Fruit fly (Drosophila melanogaster) whole organism, embryonic: ENCODE results near the gene CG34287.
A peak's percentile ranks its signal among the peaks of the same experiment; 100 is the strongest.

Experiments
- CG1024 ChIP-seq: fragments of 200-800 bp; sonication (Bioruptor generic); IDR thresholded peaks from 2 replicates; pipeline ENCODE4 v1.3.6; 2022; ENCODE audit warnings: missing biosample characterization, missing genetic modification characterization
- CG10321 ChIP-seq: fragments of 200-800 bp; sonication (Bioruptor generic); IDR thresholded peaks from 2 replicates; pipeline ENCODE4 v1.3.6; 2022; ENCODE audit warnings: missing biosample characterization, missing genetic modification characterization
- CG10654 ChIP-seq: fragments of 200-800 bp; sonication (Bioruptor generic); optimal IDR thresholded peaks from 2 replicates; lab custom pipeline; 2016; ENCODE audit warnings: missing biosample characterization, missing genetic modification characterization
- CG11085 ChIP-seq: fragments of 200-800 bp; sonication (Bioruptor generic); IDR thresholded peaks from 2 replicates; pipeline ENCODE4 v1.3.6; 2022; ENCODE audit warnings: missing biosample characterization, missing genetic modification characterization
- CG13624 ChIP-seq: fragments of 200-800 bp; sonication (Bioruptor generic); optimal IDR thresholded peaks from 2 replicates; lab custom pipeline; 2016; ENCODE audit warnings: missing biosample characterization, missing genetic modification characterization
- CG15073 ChIP-seq: fragments of 200-800 bp; sonication (Bioruptor generic); optimal IDR thresholded peaks from 2 replicates; lab custom pipeline; 2016; ENCODE audit warnings: missing biosample characterization, missing genetic modification characterization
- CG15696 ChIP-seq: fragments of 200-800 bp; sonication (Bioruptor generic); optimal IDR thresholded peaks from 2 replicates; lab custom pipeline; 2019; ENCODE audit warnings: missing biosample characterization, mild to moderate bottlenecking, missing genetic modification characterization, moderate library complexity
- CG17186 ChIP-seq: fragments of 200-800 bp; sonication (Bioruptor generic); optimal IDR thresholded peaks from 3 replicates; lab custom pipeline; 2017; ENCODE audit warnings: missing biosample characterization, missing genetic modification reagents, missing genetic modification characterization
- CG17568 ChIP-seq: fragments of 200-800 bp; sonication (Bioruptor generic); optimal IDR thresholded peaks from 2 replicates; lab custom pipeline; 2018; ENCODE audit warnings: missing biosample characterization, mild to moderate bottlenecking, missing genetic modification characterization, moderate library complexity
- CG18262 ChIP-seq: fragments of 200-800 bp; optimal IDR thresholded peaks from 3 replicates; lab custom pipeline; 2019; ENCODE audit warnings: missing biosample characterization, mild to moderate bottlenecking, missing genetic modification characterization, moderate library complexity
- CG18619 ChIP-seq: fragments of 200-800 bp; sonication (Bioruptor generic); optimal IDR thresholded peaks from 3 replicates; lab custom pipeline; 2017; ENCODE audit warnings: missing biosample characterization, mild to moderate bottlenecking, missing genetic modification characterization
- CG30431 ChIP-seq: fragments of 200-800 bp; sonication (Bioruptor generic); optimal IDR thresholded peaks from 2 replicates; lab custom pipeline; 2017; ENCODE audit warnings: missing biosample characterization, missing genetic modification characterization
- CG32532 ChIP-seq: fragments of 200-800 bp; sonication (Bioruptor generic); IDR thresholded peaks from 2 replicates; pipeline ENCODE4 v1.3.6; 2022; ENCODE audit warnings: missing biosample characterization, missing genetic modification characterization
- CG4730 ChIP-seq: fragments of 200-800 bp; sonication (Bioruptor generic); IDR thresholded peaks from 2 replicates; pipeline ENCODE4 v1.3.6; 2022; ENCODE audit warnings: missing biosample characterization, missing genetic modification characterization
- CG6175 ChIP-seq: fragments of 200-800 bp; sonication (Bioruptor generic); IDR thresholded peaks from 3 replicates; pipeline ENCODE4 v1.3.6; 2022; ENCODE audit warnings: missing biosample characterization, missing genetic modification characterization
- CG6254 ChIP-seq: fragments of 200-800 bp; sonication (Bioruptor generic); optimal IDR thresholded peaks from 3 replicates; lab custom pipeline; 2017; ENCODE audit warnings: mild to moderate bottlenecking, missing biosample characterization, missing genetic modification reagents, missing genetic modification characterization
- CG6654 ChIP-seq: fragments of 200-800 bp; sonication (Bioruptor generic); optimal IDR thresholded peaks from 2 replicates; lab custom pipeline; 2017; ENCODE audit warnings: missing biosample characterization, mild to moderate bottlenecking, missing genetic modification characterization
- CG8281 ChIP-seq: fragments of 200-800 bp; sonication (Bioruptor generic); optimal IDR thresholded peaks from 2 replicates; lab custom pipeline; 2018; ENCODE audit warnings: missing biosample characterization, mild to moderate bottlenecking, missing genetic modification characterization, moderate library complexity
- CG8944 ChIP-seq: fragments of 200-800 bp; sonication (Bioruptor generic); optimal IDR thresholded peaks from 3 replicates; lab custom pipeline; 2016; ENCODE audit warnings: missing biosample characterization, missing genetic modification characterization
- CG9727 ChIP-seq: fragments of 200-800 bp; sonication (Bioruptor generic); optimal IDR thresholded peaks from 3 replicates; lab custom pipeline; 2017; ENCODE audit warnings: missing biosample characterization, mild to moderate bottlenecking, missing genetic modification characterization
- CG9817 ChIP-seq: fragments of 200-800 bp; sonication (Bioruptor generic); optimal IDR thresholded peaks from 2 replicates; lab custom pipeline; 2018; ENCODE audit warnings: missing biosample characterization, mild to moderate bottlenecking, missing genetic modification characterization, moderate library complexity
- D ChIP-seq, 2 experiments: fragments of 200-800 bp in 1 of 2; fragments of >200 bp in 1 of 2; sonication (Bioruptor generic) in 1 of 2; optimal IDR thresholded peaks; 2 replicates in 1 of 2; 3 replicates in 1 of 2; lab custom pipeline; 2017; ENCODE audit warnings: mild to moderate bottlenecking in 1 of 2, missing biosample characterization in 1 of 2, missing genetic modification characterization in 1 of 2, missing genetic modification reagents in 1 of 2
- E2f2 ChIP-seq: fragments of 200-800 bp; sonication (Bioruptor generic); IDR thresholded peaks from 2 replicates; pipeline ENCODE4 v1.3.6; 2022; ENCODE audit warnings: missing biosample characterization, missing genetic modification characterization
- Ets97D ChIP-seq: fragments of 200-800 bp; sonication (Bioruptor generic); optimal IDR thresholded peaks from 3 replicates; lab custom pipeline; 2016; ENCODE audit warnings: missing biosample characterization, missing genetic modification characterization
- HmgD ChIP-seq: fragments of 200-800 bp; sonication (Bioruptor generic); optimal IDR thresholded peaks from 3 replicates; lab custom pipeline; 2016; ENCODE audit warnings: missing biosample characterization, missing genetic modification characterization
- Jarid2 ChIP-seq: fragments of 200-800 bp; sonication (Bioruptor generic); optimal IDR thresholded peaks from 3 replicates; lab custom pipeline; 2017; ENCODE audit warnings: mild to moderate bottlenecking, missing biosample characterization, missing genetic modification reagents, missing genetic modification characterization
- Lpt ChIP-seq: fragments of >200 bp; optimal IDR thresholded peaks from 2 replicates; lab custom pipeline; 2018; ENCODE audit warnings: missing biosample characterization, missing genetic modification characterization
- Ptx1 ChIP-seq: fragments of 200-800 bp; sonication (Bioruptor generic); IDR thresholded peaks from 2 replicates; pipeline ENCODE4 v1.3.6; 2022; ENCODE audit warnings: missing biosample characterization, missing genetic modification characterization
- Rfx ChIP-seq: fragments of 200-800 bp; sonication (Bioruptor generic); IDR thresholded peaks from 2 replicates; pipeline ENCODE4 v1.3.6; 2022; ENCODE audit warnings: missing biosample characterization, missing genetic modification characterization
- Spps ChIP-seq: fragments of 200-800 bp; sonication (Bioruptor generic); optimal IDR thresholded peaks from 2 replicates; lab custom pipeline; 2018; ENCODE audit warnings: missing biosample characterization, mild to moderate bottlenecking, missing genetic modification characterization
- bigmax ChIP-seq: fragments of 200-800 bp; sonication (Bioruptor generic); optimal IDR thresholded peaks from 2 replicates; lab custom pipeline; 2018; ENCODE audit warnings: missing biosample characterization, mild to moderate bottlenecking, missing genetic modification characterization
- cato ChIP-seq: fragments of 200-800 bp; sonication (Bioruptor generic); optimal IDR thresholded peaks from 2 replicates; lab custom pipeline; 2016; ENCODE audit warnings: missing biosample characterization, missing genetic modification characterization, borderline replicate concordance
- chn ChIP-seq: fragments of 200-800 bp; sonication (Bioruptor generic); optimal IDR thresholded peaks from 2 replicates; lab custom pipeline; 2016; ENCODE audit warnings: missing biosample characterization, missing genetic modification characterization
- crc ChIP-seq: fragments of 200-800 bp; sonication (Bioruptor generic); optimal IDR thresholded peaks from 2 replicates; lab custom pipeline; 2016; ENCODE audit warnings: missing biosample characterization, missing genetic modification characterization
- dan ChIP-seq: fragments of 200-800 bp; sonication (Bioruptor generic); IDR thresholded peaks from 2 replicates; pipeline ENCODE4 v1.3.6; 2022; ENCODE audit warnings: missing biosample characterization, missing genetic modification characterization
- dati ChIP-seq: fragments of 200-800 bp; sonication (Bioruptor generic); IDR thresholded peaks from 2 replicates; pipeline ENCODE4 v1.3.6; 2022; ENCODE audit warnings: missing biosample characterization, missing genetic modification characterization
- dmrt11E ChIP-seq: fragments of 200-800 bp; sonication (Bioruptor generic); optimal IDR thresholded peaks from 3 replicates; lab custom pipeline; 2018; ENCODE audit warnings: missing biosample characterization, mild to moderate bottlenecking, missing genetic modification characterization, moderate library complexity
- dmrt99B ChIP-seq: fragments of 200-800 bp; sonication (Bioruptor generic); optimal IDR thresholded peaks from 2 replicates; lab custom pipeline; 2018; ENCODE audit warnings: missing biosample characterization, mild to moderate bottlenecking, missing genetic modification characterization, moderate library complexity
- dysf ChIP-seq: fragments of 200-800 bp; sonication (Bioruptor generic); IDR thresholded peaks from 3 replicates; pipeline ENCODE4 v1.3.6; 2022; ENCODE audit warnings: missing biosample characterization, missing genetic modification characterization
- gro ChIP-seq: fragments of 200-800 bp; sonication (Bioruptor generic); optimal IDR thresholded peaks from 2 replicates; lab custom pipeline; 2016; ENCODE audit warnings: missing biosample characterization, missing genetic modification characterization
- kni ChIP-seq: fragments of 200-800 bp; sonication (Bioruptor generic); optimal IDR thresholded peaks from 3 replicates; lab custom pipeline; 2017; ENCODE audit warnings: mild to moderate bottlenecking, missing biosample characterization, missing genetic modification reagents, missing genetic modification characterization
- lbe ChIP-seq: fragments of 200-800 bp; sonication (Bioruptor generic); optimal IDR thresholded peaks from 2 replicates; lab custom pipeline; 2016; ENCODE audit warnings: missing biosample characterization, mild to moderate bottlenecking, missing genetic modification characterization
- row ChIP-seq: fragments of 200-800 bp; sonication (Bioruptor generic); IDR thresholded peaks from 3 replicates; pipeline ENCODE4 v1.3.6; 2022; ENCODE audit warnings: missing biosample characterization, missing genetic modification characterization
- salm ChIP-seq: fragments of 200-800 bp; sonication (Bioruptor generic); optimal IDR thresholded peaks from 2 replicates; lab custom pipeline; 2018; ENCODE audit warnings: missing biosample characterization, mild to moderate bottlenecking, missing genetic modification characterization
- sim ChIP-seq: fragments of 200-800 bp; sonication (Bioruptor generic); IDR thresholded peaks from 2 replicates; pipeline ENCODE4 v1.3.6; 2022; ENCODE audit warnings: missing biosample characterization, missing genetic modification characterization
- slbo ChIP-seq: fragments of 200-800 bp; sonication (Bioruptor generic); IDR thresholded peaks from 2 replicates; pipeline ENCODE4 v1.3.6; 2022; ENCODE audit warnings: missing biosample characterization, missing genetic modification characterization
- so ChIP-seq: fragments of 200-800 bp; sonication (Bioruptor generic); IDR thresholded peaks from 3 replicates; pipeline ENCODE4 v1.3.6; 2022; ENCODE audit warnings: missing biosample characterization, missing genetic modification characterization
- sr ChIP-seq: fragments of 200-800 bp; sonication (Bioruptor generic); IDR thresholded peaks from 3 replicates; pipeline ENCODE4 v1.3.6; 2022; ENCODE audit warnings: missing biosample characterization, missing genetic modification characterization
- vvl ChIP-seq: fragments of 200-800 bp; sonication (Bioruptor generic); IDR thresholded peaks from 2 replicates; pipeline ENCODE4 v1.3.6; 2022; ENCODE audit warnings: missing biosample characterization, missing genetic modification characterization
- zf30C ChIP-seq: fragments of 200-800 bp; sonication (Bioruptor generic); optimal IDR thresholded peaks from 3 replicates; lab custom pipeline; 2018; ENCODE audit warnings: missing biosample characterization, mild to moderate bottlenecking, missing genetic modification characterization

Gene CG34287

dm6 chr3R:5862032-5862641, 9.0 kb downstream of the CG34287 start, which contains the start of gene CG2017 (continued):
- TF ChIP-seq dmrt11E (tag; lab: Kevin White, UChicago) (peak; percentile 18), dmrt99B (tag; lab: Kevin White, UChicago) (no peak), CG8281 (tag; lab: Kevin White, UChicago) (no peak), cato (GFP tag; lab: Kevin White, UChicago) (no peak), CG6175 (GFP tag; lab: Robert Waterston, UW) (no peak), CG18262 (tag; lab: Kevin White, UChicago) (no peak), Ptx1 (GFP tag; lab: Robert Waterston, UW) (0 out of 2 replicates have a peak, but pooled peaks have one; percentile 18), dati (GFP tag; lab: Robert Waterston, UW) (no peak), Ets97D (GFP tag; lab: Kevin White, UChicago) (peak; percentile 92), dan (GFP tag; lab: Robert Waterston, UW) (no peak), slbo (GFP tag; lab: Robert Waterston, UW) (peak; percentile 73), CG4730 (GFP tag; lab: Robert Waterston, UW) (0 out of 2 replicates have a peak, but pooled peaks have one; percentile 17), so (no peak), sim (no peak), crc (GFP tag; lab: Kevin White, UChicago) (peak; percentile 26), zf30C (GFP tag; lab: Kevin White, UChicago) (no peak), CG9817 (tag; lab: Kevin White, UChicago) (peak; percentile 50), sr (GFP tag; lab: Robert Waterston, UW) (0 out of 3 replicates have a peak, but pooled peaks have one; percentile 7), chn (GFP tag; lab: Kevin White, UChicago) (peak; percentile 48), CG17186 (GFP tag; lab: Kevin White, UChicago) (peak; percentile 89), CG10321 (GFP tag; lab: Robert Waterston, UW) (0 out of 2 replicates have a peak, but pooled peaks have one; percentile 12), Lpt (GFP tag; lab: Kevin White, UChicago) (no peak), CG30431 (peak; percentile 20), row (GFP tag; lab: Robert Waterston, UW) (peak; percentile 36; the same call in 1 of the 3 replicates), Rfx (GFP tag; lab: Robert Waterston, UW) (peak; percentile 79), gro (GFP tag; lab: Kevin White, UChicago) (peak; percentile 45), vvl (GFP tag; lab: Robert Waterston, UW) (peak; percentile 81), CG9727 (GFP tag; lab: Kevin White, UChicago) (no peak), salm (no peak), CG6254 (GFP tag; lab: Kevin White, UChicago) (no peak), D (optimal IDR thresholded peaks at IDR 0.05; lab: Kevin White, UChicago) (no peak), D (GFP tag; optimal IDR thresholded peaks at IDR 0.05; lab: Kevin White, UChicago) (no peak), kni (peak; percentile 8), Jarid2 (peak; percentile 0), E2f2 (GFP tag; lab: Robert Waterston, UW) (peak; percentile 85), dysf (GFP tag; lab: Robert Waterston, UW) (peak; percentile 29; the same call in 1 of the 3 replicates), CG10654 (GFP tag; lab: Kevin White, UChicago) (no peak), Spps (tag; lab: Kevin White, UChicago) (no peak), HmgD (peak; percentile 60), bigmax (GFP tag; lab: Kevin White, UChicago) (peak; percentile 53), CG13624 (GFP tag; lab: Kevin White, UChicago) (peak; percentile 69), CG15696 (tag; lab: Kevin White, UChicago) (no peak), CG8944 (GFP tag; lab: Kevin White, UChicago) (peak; percentile 26), CG18619 (peak; percentile 25), CG1024 (no peak), CG6654 (no peak), CG11085 (GFP tag; lab: Robert Waterston, UW) (no peak; the same call in 1 of the 2 replicates), CG17568 (GFP tag; lab: Kevin White, UChicago) (no peak), lbe (GFP tag; lab: Kevin White, UChicago) (no peak), CG15073 (GFP tag; lab: Kevin White, UChicago) (no peak), CG32532 (peak; percentile 52; the same call in 1 of the 2 replicates)
